Worm (Caenorhabditis elegans): Measurements from ENCODE around the gene T10B5.8.

T10B5.8 gene

ce11 chrV:1804645-1805559, 36.9 kb upstream of the T10B5.8 start, which contains the start of the genes hsp-16.2 and hsp-16.41 (continued):
- TF ChIP-seq nhr-12 (tag; optimal IDR thresholded peaks at IDR 0.05) (no peak), sea-2 (GFP tag; optimal IDR thresholded peaks at IDR 0.05) (peak; percentile 65), aly-2 (tag; optimal IDR thresholded peaks at IDR 0.05) (no peak), egl-5 (tag; optimal IDR thresholded peaks at IDR 0.05) (no peak), nhr-76 (tag; optimal IDR thresholded peaks at IDR 0.05) (no peak), elt-2 (tag; optimal IDR thresholded peaks at IDR 0.05) (peak; percentile 28), pha-4 (tag; optimal IDR thresholded peaks at IDR 0.05) (peak; percentile 62), ceh-16 (tag; optimal IDR thresholded peaks at IDR 0.05) (no peak), unc-39 (tag; optimal IDR thresholded peaks at IDR 0.05) (no peak), zag-1 (tag; optimal IDR thresholded peaks at IDR 0.05) (no peak), egl-27 (tag; optimal IDR thresholded peaks at IDR 0.05) (no peak), ztf-11 (tag; optimal IDR thresholded peaks at IDR 0.05) (no peak), unc-62 (GFP tag; optimal IDR thresholded peaks at IDR 0.05) (no peak), nfya-1 (tag; optimal IDR thresholded peaks at IDR 0.05; ENCODE audit: insufficient read depth) (peak; percentile 81), ceh-82 (tag; optimal IDR thresholded peaks at IDR 0.05) (no peak), nhr-25 (tag; optimal IDR thresholded peaks at IDR 0.05) (peak; percentile 6), lin-39 (tag; optimal IDR thresholded peaks at IDR 0.05) (peak; percentile 49), elt-1 (tag; optimal IDR thresholded peaks at IDR 0.05) (no peak)

- TF ChIP-seq lin-39 (tag; optimal IDR thresholded peaks at IDR 0.05) (no peak), ama-1 (optimal IDR thresholded peaks at IDR 0.05) (peak; percentile 92), pha-4 (tag; optimal IDR thresholded peaks at IDR 0.05) (peak; percentile 49), egl-5 (tag; optimal IDR thresholded peaks at IDR 0.05) (peak; percentile 19), lsy-12 (tag; optimal IDR thresholded peaks at IDR 0.05) (no peak), ztf-4 (tag; optimal IDR thresholded peaks at IDR 0.05) (no peak), nfya-1 (tag; optimal IDR thresholded peaks at IDR 0.05; ENCODE audit: insufficient read depth) (peak; percentile 30), nhr-77 (tag; optimal IDR thresholded peaks at IDR 0.05) (no peak), nhr-25 (tag; optimal IDR thresholded peaks at IDR 0.05) (peak; percentile 13), ceh-9 (tag; optimal IDR thresholded peaks at IDR 0.05) (no peak), nhr-76 (tag; optimal IDR thresholded peaks at IDR 0.05) (no peak)
Measured at ce11 chrV:1805724-1806316, 36.0 kb upstream of the T10B5.8 start.

- no peak for TF ChIP-seq nhr-76 (tag; optimal IDR thresholded peaks at IDR 0.05)
- no peak for TF ChIP-seq fos-1 (tag; optimal IDR thresholded peaks at IDR 0.05)
- TF ChIP-seq pqm-1 (tag; optimal IDR thresholded peaks at IDR 0.05) = no peak
- TF ChIP-seq fkh-10 (GFP tag; optimal IDR thresholded peaks at IDR 0.05) = no peak
- no peak for TF ChIP-seq aly-2 (tag; optimal IDR thresholded peaks at IDR 0.05)
- no peak for TF ChIP-seq nhr-77 (tag; optimal IDR thresholded peaks at IDR 0.05)
- TF ChIP-seq nhr-28 (tag; optimal IDR thresholded peaks at IDR 0.05) = no peak
- TF ChIP-seq ceh-28 (tag; optimal IDR thresholded peaks at IDR 0.05) = no peak
- no peak for TF ChIP-seq nhr-25 (tag; optimal IDR thresholded peaks at IDR 0.05)
- no peak for TF ChIP-seq sea-2 (GFP tag; optimal IDR thresholded peaks at IDR 0.05)
Measured at ce11 chrV:1807160-1807559, 34.7 kb upstream of the T10B5.8 start, which contains the start of gene srt-42. srt-42 (plus strand) TSS chrV:1807460.

ce11 chrV:1811035-1811434, 30.8 kb upstream of the T10B5.8 start, which contains the start of gene Y46H3A.4:
Y46H3A.4 (minus strand) TSS chrV:1811135.
- TF ChIP-seq ama-1 (optimal IDR thresholded peaks at IDR 0.05) = no peak
- no peak for TF ChIP-seq pqm-1 (tag; optimal IDR thresholded peaks at IDR 0.05)
- TF ChIP-seq lin-15B (tag; optimal IDR thresholded peaks at IDR 0.05) = no peak
- no peak for TF ChIP-seq egl-5 (tag; optimal IDR thresholded peaks at IDR 0.05)
- TF ChIP-seq jun-1 (tag; optimal IDR thresholded peaks at IDR 0.05) = no peak
- TF ChIP-seq mml-1 (tag; optimal IDR thresholded peaks at IDR 0.05) = no peak
- TF ChIP-seq ceh-16 (tag; optimal IDR thresholded peaks at IDR 0.05) = no peak
- no peak for TF ChIP-seq egl-27 (tag; optimal IDR thresholded peaks at IDR 0.05)
- TF ChIP-seq sea-2 (GFP tag; optimal IDR thresholded peaks at IDR 0.05) = no peak
- no peak for TF ChIP-seq nfya-1 (tag; optimal IDR thresholded peaks at IDR 0.05; ENCODE audit: insufficient read depth)
- TF ChIP-seq R02D3.7 (tag; optimal IDR thresholded peaks at IDR 0.05) = no peak
- no peak for TF ChIP-seq pha-4 (tag; optimal IDR thresholded peaks at IDR 0.05)
- TF ChIP-seq unc-39 (tag; optimal IDR thresholded peaks at IDR 0.05) = no peak

Data from whole organism, L3 larva.